Worm (Caenorhabditis elegans) whole organism, L4 larva: ENCODE results near the gene acs-3.

Experiments used
- D1046.2 ChIP-seq: fragments of 200-800 bp; sonication (Bioruptor generic); IDR thresholded peaks from 2 replicates; pipeline ENCODE4 v1.3.6; 2022; ENCODE audit warnings: missing genetic modification characterization, missing compliant biosample characterization
- F10B5.3 ChIP-seq: sonication (generic microtip); optimal IDR thresholded peaks from 2 replicates; lab custom pipeline; 2016; ENCODE audit warnings: mild to moderate bottlenecking, missing genetic modification characterization, missing compliant biosample characterization
- F37D6.2 ChIP-seq: sonication (generic microtip); optimal IDR thresholded peaks from 2 replicates; lab custom pipeline; 2016; ENCODE audit warnings: mild to moderate bottlenecking, missing genetic modification characterization, missing compliant biosample characterization
- F49E8.2 ChIP-seq: sonication (generic microtip); optimal IDR thresholded peaks from 2 replicates; lab custom pipeline; 2016; ENCODE audit warnings: missing compliant biosample characterization, mild to moderate bottlenecking, missing genetic modification characterization, borderline replicate concordance
- R02D3.7 ChIP-seq: fragments of 150-350 bp; sonication (generic microtip); optimal IDR thresholded peaks from 3 replicates; lab custom pipeline; 2014; ENCODE audit warnings: missing biosample characterization, missing genetic modification characterization
- Y105C5A.15 ChIP-seq: fragments of 200-800 bp; sonication (Bioruptor generic); IDR thresholded peaks from 2 replicates; pipeline ENCODE4 v1.3.6; 2022; ENCODE audit warnings: missing genetic modification characterization, missing compliant biosample characterization
- Y5F2A.4 ChIP-seq: fragments of 200-800 bp; sonication (Bioruptor generic); optimal IDR thresholded peaks from 2 replicates; lab custom pipeline; 2018; ENCODE audit warnings: mild to moderate bottlenecking, missing genetic modification characterization, missing compliant biosample characterization
- Y75B8A.6 ChIP-seq: fragments of 200-800 bp; sonication (Bioruptor generic); IDR thresholded peaks from 2 replicates; pipeline ENCODE4 v1.3.6; 2022; ENCODE audit warnings: missing genetic modification reagents, missing genetic modification characterization, missing compliant biosample characterization
- ZK546.5 ChIP-seq, 2 experiments: sonication (generic microtip); optimal IDR thresholded peaks; 2 replicates each; lab custom pipeline; 2017; ENCODE audit warnings: missing biosample characterization in 2 of 2, missing genetic modification characterization in 2 of 2
- aha-1 ChIP-seq: fragments of 150-350 bp; peaks from one replicate; lab custom pipeline; 2014; ENCODE audit warnings: missing biosample characterization, missing genetic modification characterization
- aly-2 ChIP-seq: sonication (generic microtip); optimal IDR thresholded peaks from 2 replicates; lab custom pipeline; 2018; ENCODE audit warnings: missing biosample characterization, missing genetic modification characterization
- ama-1 ChIP-seq: fragments of 150-350 bp; optimal IDR thresholded peaks from 2 replicates; lab custom pipeline; 2014; ENCODE audit warnings: inconsistent platforms, mixed read lengths
- arid-1 ChIP-seq: fragments of 200-800 bp; sonication (Bioruptor generic); conservative IDR thresholded peaks from 2 replicates; pipeline ENCODE4 v1.3.6; 2022; ENCODE audit warnings: missing genetic modification reagents, missing genetic modification characterization, missing compliant biosample characterization
- attf-4 ChIP-seq: sonication (generic microtip); optimal IDR thresholded peaks from 3 replicates; lab custom pipeline; 2017; ENCODE audit warnings: missing biosample characterization, missing genetic modification characterization
- ceh-28 ChIP-seq: fragments of 150-350 bp; optimal IDR thresholded peaks from 2 replicates; lab custom pipeline; 2014; ENCODE audit warnings: missing biosample characterization, missing genetic modification reagents, missing genetic modification characterization
- ceh-32 ChIP-seq: sonication (generic microtip); optimal IDR thresholded peaks from 2 replicates; lab custom pipeline; 2016; ENCODE audit warnings: mild to moderate bottlenecking, missing genetic modification characterization, missing compliant biosample characterization; ENCODE audit not compliant: poor library complexity
- ceh-44 ChIP-seq: fragments of 200-800 bp; sonication (Bioruptor generic); IDR thresholded peaks from 2 replicates; pipeline ENCODE4 v1.3.6; 2022; ENCODE audit warnings: missing genetic modification reagents, missing genetic modification characterization, missing compliant biosample characterization
- ceh-62 ChIP-seq: sonication (generic microtip); optimal IDR thresholded peaks from 2 replicates; lab custom pipeline; 2017; ENCODE audit warnings: missing biosample characterization, missing genetic modification characterization
- ctbp-1 ChIP-seq: fragments of 200-800 bp; sonication (Bioruptor generic); IDR thresholded peaks from 2 replicates; pipeline ENCODE4 v1.3.6; 2022; ENCODE audit warnings: missing genetic modification reagents, missing genetic modification characterization, missing compliant biosample characterization
- daf-19 ChIP-seq: fragments of 200-800 bp; sonication (Bioruptor generic); conservative IDR thresholded peaks from 2 replicates; pipeline ENCODE4 v1.3.6; 2022; ENCODE audit warnings: missing genetic modification characterization, missing compliant biosample characterization
- daf-8 ChIP-seq: fragments of 200-800 bp; sonication (Bioruptor generic); IDR thresholded peaks from 2 replicates; pipeline ENCODE4 v1.3.6; 2022; ENCODE audit warnings: missing genetic modification characterization, missing compliant biosample characterization
- dmd-8 ChIP-seq: fragments of 200-800 bp; sonication (Bioruptor generic); IDR thresholded peaks from 2 replicates; pipeline ENCODE4 v1.3.6; 2022; ENCODE audit warnings: missing genetic modification characterization, missing compliant biosample characterization
- dpl-1 ChIP-seq: fragments of 150-350 bp; optimal IDR thresholded peaks from 2 replicates; lab custom pipeline; 2014; ENCODE audit warnings: missing biosample characterization, missing genetic modification reagents, missing genetic modification characterization
- duxl-1 ChIP-seq: sonication (generic microtip); optimal IDR thresholded peaks from 2 replicates; lab custom pipeline; 2016; ENCODE audit warnings: mild to moderate bottlenecking, missing genetic modification characterization, moderate library complexity, missing compliant biosample characterization; ENCODE audit not compliant: poor library complexity
- fos-1 ChIP-seq: fragments of 150-350 bp; optimal IDR thresholded peaks from 2 replicates; lab custom pipeline; 2014; ENCODE audit warnings: missing biosample characterization, missing genetic modification characterization
- hif-1 ChIP-seq, 2 experiments: sonication (generic microtip); optimal IDR thresholded peaks; 2 replicates each; lab custom pipeline; 2016 to 2017; ENCODE audit warnings: missing compliant biosample characterization in 2 of 2, missing genetic modification characterization in 2 of 2, missing genetic modification reagents in 2 of 2, missing genotype in 2 of 2, mild to moderate bottlenecking in 1 of 2
- hlh-11 ChIP-seq: fragments of 200-800 bp; sonication (Bioruptor generic); optimal IDR thresholded peaks from 2 replicates; lab custom pipeline; 2018; ENCODE audit warnings: mild to moderate bottlenecking, missing genetic modification characterization, missing compliant biosample characterization
- hlh-30 ChIP-seq: sonication (generic microtip); optimal IDR thresholded peaks from 2 replicates; lab custom pipeline; 2017; ENCODE audit warnings: antibody characterized with exemption, mild to moderate bottlenecking, missing genetic modification characterization, missing compliant biosample characterization; ENCODE audit not compliant: insufficient read depth
- hmg-1.1 ChIP-seq: fragments of 200-800 bp; sonication (Bioruptor generic); IDR thresholded peaks from 2 replicates; pipeline ENCODE4 v1.3.6; 2022; ENCODE audit warnings: missing genetic modification reagents, missing genetic modification characterization, missing compliant biosample characterization
- lin-13 ChIP-seq: fragments of 150-350 bp; optimal IDR thresholded peaks from 2 replicates; lab custom pipeline; 2014; ENCODE audit warnings: missing biosample characterization, missing genetic modification reagents, missing genetic modification characterization
- lin-15B ChIP-seq: fragments of 150-350 bp; sonication (generic microtip); optimal IDR thresholded peaks from 3 replicates; lab custom pipeline; 2014; ENCODE audit warnings: missing biosample characterization, missing genetic modification characterization
- lsy-2 ChIP-seq, 2 experiments: fragments of 150-350 bp in 1 of 2; sonication (generic microtip) in 1 of 2; optimal IDR thresholded peaks; 2 replicates each; lab custom pipeline; 2014 to 2017; ENCODE audit warnings: missing biosample characterization in 2 of 2, missing genetic modification characterization in 2 of 2
- madf-5 ChIP-seq, 2 experiments: fragments of 200-800 bp; sonication (Bioruptor generic); IDR thresholded peaks; 2 replicates each; pipeline ENCODE4 v1.3.6; 2022; ENCODE audit warnings: missing compliant biosample characterization in 2 of 2, missing genetic modification characterization in 2 of 2
- mdl-1 ChIP-seq, 2 experiments: fragments of 150-350 bp in 1 of 2; sonication (generic microtip) in 1 of 2; optimal IDR thresholded peaks; 2 replicates each; lab custom pipeline; 2014 to 2017; ENCODE audit warnings: missing biosample characterization in 2 of 2, missing genetic modification characterization in 2 of 2
- mep-1 ChIP-seq: fragments of 150-350 bp; sonication (generic microtip); optimal IDR thresholded peaks from 3 replicates; lab custom pipeline; 2014; ENCODE audit warnings: missing biosample characterization, missing genetic modification characterization
- nhr-10 ChIP-seq: fragments of 150-350 bp; optimal IDR thresholded peaks from 2 replicates; lab custom pipeline; 2014; ENCODE audit warnings: missing biosample characterization, missing genetic modification characterization
- nhr-11 ChIP-seq: fragments of 150-350 bp; optimal IDR thresholded peaks from 2 replicates; lab custom pipeline; 2014; ENCODE audit warnings: missing biosample characterization, missing genetic modification characterization
- nhr-25 ChIP-seq: sonication (generic microtip); optimal IDR thresholded peaks from 2 replicates; lab custom pipeline; 2017; ENCODE audit warnings: missing genetic modification characterization, mild to moderate bottlenecking, missing compliant biosample characterization, antibody characterized with exemption, moderate library complexity, borderline replicate concordance; ENCODE audit not compliant: insufficient read depth
- nhr-6 ChIP-seq: fragments of 150-350 bp; optimal IDR thresholded peaks from 2 replicates; lab custom pipeline; 2014; ENCODE audit warnings: missing biosample characterization, missing genetic modification characterization
- nhr-76 ChIP-seq: fragments of 150-350 bp; optimal IDR thresholded peaks from 2 replicates; lab custom pipeline; 2014; ENCODE audit warnings: missing biosample characterization, missing genetic modification characterization
- pha-4 ChIP-seq, 2 experiments: fragments of 150-350 bp in 1 of 2; fragments of 200-800 bp in 1 of 2; sonication (Bioruptor generic) in 1 of 2; IDR thresholded peaks in 1 of 2; optimal IDR thresholded peaks in 1 of 2; 2 replicates each; pipeline versions ENCODE4 v1.3.6 to Lab custom; 2014 to 2022; ENCODE audit warnings: missing genetic modification characterization in 2 of 2, missing genetic modification reagents in 2 of 2, missing biosample characterization in 1 of 2, missing compliant biosample characterization in 1 of 2
- php-3 ChIP-seq: fragments of 200-800 bp; sonication (Bioruptor generic); IDR thresholded peaks from 2 replicates; pipeline ENCODE4 v1.3.6; 2022; ENCODE audit warnings: missing genetic modification reagents, missing genetic modification characterization, missing compliant biosample characterization
- saeg-2 ChIP-seq: fragments of 200-800 bp; sonication (Bioruptor generic); IDR thresholded peaks from 2 replicates; pipeline ENCODE4 v1.3.6; 2022; ENCODE audit warnings: missing genetic modification reagents, missing genetic modification characterization, missing compliant biosample characterization
- sdz-12 ChIP-seq: fragments of 200-800 bp; sonication (Bioruptor generic); optimal IDR thresholded peaks from 2 replicates; lab custom pipeline; 2018; ENCODE audit warnings: mild to moderate bottlenecking, missing genetic modification characterization, missing compliant biosample characterization
- snpc-1.2 ChIP-seq: fragments of 200-800 bp; sonication (Bioruptor generic); IDR thresholded peaks from 2 replicates; pipeline ENCODE4 v1.3.6; 2022; ENCODE audit warnings: missing genetic modification reagents, missing genetic modification characterization, missing compliant biosample characterization
- spr-1 ChIP-seq: sonication (generic microtip); optimal IDR thresholded peaks from 2 replicates; lab custom pipeline; 2016; ENCODE audit warnings: mild to moderate bottlenecking, missing genetic modification characterization, missing compliant biosample characterization
- tag-97 ChIP-seq: fragments of 200-800 bp; sonication (Bioruptor generic); IDR thresholded peaks from 2 replicates; pipeline ENCODE4 v1.3.6; 2022; ENCODE audit warnings: missing genetic modification characterization, missing compliant biosample characterization
- unc-130 ChIP-seq: sonication (generic microtip); optimal IDR thresholded peaks from 2 replicates; lab custom pipeline; 2016; ENCODE audit warnings: missing genetic modification reagents, missing genetic modification characterization, missing compliant biosample characterization
- zag-1 ChIP-seq: fragments of 150-350 bp; optimal IDR thresholded peaks from 2 replicates; lab custom pipeline; 2014; ENCODE audit warnings: missing biosample characterization, missing genetic modification characterization
- zfp-2 ChIP-seq: sonication (generic microtip); optimal IDR thresholded peaks from 2 replicates; lab custom pipeline; 2016; ENCODE audit warnings: mild to moderate bottlenecking, missing genetic modification characterization, missing compliant biosample characterization
- zfp-3 ChIP-seq: fragments of 200-800 bp; sonication (Bioruptor generic); conservative IDR thresholded peaks from 2 replicates; pipeline ENCODE4 v1.3.6; 2022; ENCODE audit warnings: missing genetic modification reagents, missing genetic modification characterization, missing compliant biosample characterization
- ztf-11 ChIP-seq: fragments of 150-350 bp; optimal IDR thresholded peaks from 2 replicates; lab custom pipeline; 2014; ENCODE audit warnings: missing biosample characterization, missing genetic modification characterization

acs-3 gene

ce11 chrV:1943465-1943864 is 25.9 kb upstream of the acs-3 start (continued):
- TF ChIP-seq snpc-1.2 (GFP tag; lab: Robert Waterston, UW) (no peak), F37D6.2 (tag; lab: Kevin White, UChicago) (peak; percentile 50), daf-19 (GFP tag; lab: Robert Waterston, UW) (no peak), ama-1 (lab: Kevin White, UChicago) (no peak), D1046.2 (GFP tag; lab: Robert Waterston, UW) (no peak), nhr-25 (no peak), tag-97 (no peak), mep-1 (tag; lab: Kevin White, UChicago) (peak; percentile 34), attf-4 (no peak), dpl-1 (no peak), aly-2 (tag; lab: Kevin White, UChicago) (no peak), arid-1 (GFP tag; lab: Robert Waterston, UW) (no peak), unc-130 (no peak), ceh-28 (tag; lab: Kevin White, UChicago) (no peak), nhr-76 (tag; lab: Kevin White, UChicago) (no peak), dmd-8 (no peak), ceh-62 (tag; lab: Kevin White, UChicago) (no peak), ceh-44 (GFP tag; lab: Robert Waterston, UW) (no peak), nhr-6 (tag; lab: Kevin White, UChicago) (no peak), spr-1 (tag; lab: Kevin White, UChicago) (no peak), zfp-3 (GFP tag; lab: Robert Waterston, UW) (no peak), madf-5 (GFP tag; IDR thresholded peaks at IDR 0.05; lab: Robert Waterston, UW) (no peak), lin-15B (tag; lab: Kevin White, UChicago) (no peak), F10B5.3 (no peak), ceh-32 (tag; lab: Kevin White, UChicago) (no peak), Y105C5A.15 (no peak), zfp-2 (tag; lab: Kevin White, UChicago) (no peak), Y75B8A.6 (GFP tag; lab: Robert Waterston, UW) (no peak), lin-13 (GFP tag; lab: Kevin White, UChicago) (no peak), hif-1 (tag; optimal IDR thresholded peaks at IDR 0.05; lab: Kevin White, UChicago) (no peak), nhr-10 (no peak), pha-4 (GFP tag; IDR thresholded peaks at IDR 0.05; lab: Robert Waterston, UW) (no peak), pha-4 (tag; optimal IDR thresholded peaks at IDR 0.05; lab: Kevin White, UChicago) (no peak), daf-8 (no peak), R02D3.7 (tag; lab: Kevin White, UChicago) (no peak), ctbp-1 (GFP tag; lab: Robert Waterston, UW) (peak; percentile 78), fos-1 (no peak), nhr-11 (tag; lab: Kevin White, UChicago) (no peak), F49E8.2 (tag; lab: Kevin White, UChicago) (no peak), ZK546.5 (tag; optimal IDR thresholded peaks at IDR 0.05; lab: Kevin White, UChicago) (no peak), duxl-1 (tag; lab: Kevin White, UChicago) (no peak), hlh-30 (tag; lab: Kevin White, UChicago) (peak; percentile 11), php-3 (GFP tag; lab: Robert Waterston, UW) (no peak), sdz-12 (GFP tag; lab: Kevin White, UChicago) (no peak), hlh-11 (tag; lab: Kevin White, UChicago) (no peak), aha-1 (tag; lab: Kevin White, UChicago) (peak; percentile 46), mdl-1 (tag; optimal IDR thresholded peaks at IDR 0.05; lab: Kevin White, UChicago) (peak in 1 of 2 experiments; percentile 72), hmg-1.1 (peak; percentile 52), saeg-2 (GFP tag; lab: Robert Waterston, UW) (no peak), ztf-11 (tag; lab: Kevin White, UChicago) (no peak), Y5F2A.4 (GFP tag; lab: Kevin White, UChicago) (no peak), zag-1 (tag; lab: Kevin White, UChicago) (no peak), lsy-2 (tag; optimal IDR thresholded peaks at IDR 0.05; lab: Kevin White, UChicago) (peak in 1 of 2 experiments; percentile 38)
